Worm (Caenorhabditis elegans) whole organism, late embryonic: ENCODE data around the gene dph-7.

Source experiments
- C08G9.2 ChIP-seq: sonication (generic microtip); optimal IDR thresholded peaks from 2 replicates; lab custom pipeline; 2016; ENCODE audit warnings: mild to moderate bottlenecking, missing genetic modification characterization, moderate library complexity, missing compliant biosample characterization
- C38D4.7 ChIP-seq: fragments of 200-800 bp; sonication (Bioruptor generic); optimal IDR thresholded peaks from 2 replicates; lab custom pipeline; 2018; ENCODE audit warnings: mild to moderate bottlenecking, missing genetic modification characterization, moderate library complexity, missing compliant biosample characterization
- K09A11.1 ChIP-seq: sonication (generic microtip); optimal IDR thresholded peaks from 2 replicates; lab custom pipeline; 2017; ENCODE audit warnings: antibody characterized with exemption, mild to moderate bottlenecking, missing genetic modification characterization, missing compliant biosample characterization; ENCODE audit not compliant: insufficient read depth
- T23F11.4 ChIP-seq: fragments of 200-800 bp; sonication (Bioruptor generic); optimal IDR thresholded peaks from 2 replicates; lab custom pipeline; 2018; ENCODE audit warnings: mild to moderate bottlenecking, missing genetic modification characterization, missing compliant biosample characterization
- ama-1 ChIP-seq: fragments of 150-350 bp; optimal IDR thresholded peaks from 2 replicates; lab custom pipeline; 2014
- ceh-14 ChIP-seq: sonication (generic microtip); optimal IDR thresholded peaks from 2 replicates; lab custom pipeline; 2016; ENCODE audit warnings: missing genotype, missing genetic modification characterization, missing compliant biosample characterization
- ceh-19 ChIP-seq: fragments of 200-800 bp; sonication (Bioruptor generic); optimal IDR thresholded peaks from 2 replicates; lab custom pipeline; 2018; ENCODE audit warnings: mild to moderate bottlenecking, missing genetic modification characterization, missing compliant biosample characterization
- ceh-2 ChIP-seq: sonication (generic microtip); optimal IDR thresholded peaks from 2 replicates; lab custom pipeline; 2016; ENCODE audit warnings: missing genotype, missing genetic modification characterization, missing compliant biosample characterization
- ceh-22 ChIP-seq: sonication (generic microtip); optimal IDR thresholded peaks from 2 replicates; lab custom pipeline; 2017; ENCODE audit warnings: missing biosample characterization, missing genetic modification characterization
- ceh-24 ChIP-seq: sonication (generic microtip); optimal IDR thresholded peaks from 2 replicates; lab custom pipeline; 2016; ENCODE audit warnings: mild to moderate bottlenecking, missing genetic modification characterization, missing compliant biosample characterization
- ceh-31 ChIP-seq: sonication (generic microtip); optimal IDR thresholded peaks from 2 replicates; lab custom pipeline; 2016; ENCODE audit warnings: missing genetic modification characterization, missing compliant biosample characterization
- ceh-34 ChIP-seq: sonication (generic microtip); optimal IDR thresholded peaks from 2 replicates; lab custom pipeline; 2016; ENCODE audit warnings: mild to moderate bottlenecking, missing genetic modification characterization, missing compliant biosample characterization
- dve-1 ChIP-seq: sonication (generic microtip); optimal IDR thresholded peaks from 2 replicates; lab custom pipeline; 2017; ENCODE audit warnings: antibody characterized with exemption, mild to moderate bottlenecking, missing genetic modification characterization, missing compliant biosample characterization
- elt-4 ChIP-seq: sonication (generic microtip); optimal IDR thresholded peaks from 2 replicates; lab custom pipeline; 2016; ENCODE audit warnings: missing genetic modification characterization, missing compliant biosample characterization
- eyg-1 ChIP-seq: sonication (generic microtip); optimal IDR thresholded peaks from 2 replicates; lab custom pipeline; 2016; ENCODE audit warnings: missing genotype, missing genetic modification characterization, missing compliant biosample characterization
- fax-1 ChIP-seq: sonication (generic microtip); optimal IDR thresholded peaks from 2 replicates; lab custom pipeline; 2016; ENCODE audit warnings: missing genotype, missing genetic modification characterization, missing compliant biosample characterization
- hlh-6 ChIP-seq: sonication (generic microtip); optimal IDR thresholded peaks from 2 replicates; lab custom pipeline; 2016; ENCODE audit warnings: missing genotype, missing genetic modification characterization, missing compliant biosample characterization
- hlh-8 ChIP-seq: sonication (generic microtip); optimal IDR thresholded peaks from 2 replicates; lab custom pipeline; 2016; ENCODE audit warnings: missing genotype, missing genetic modification characterization, missing compliant biosample characterization
- lim-6 ChIP-seq: sonication (generic microtip); optimal IDR thresholded peaks from 2 replicates; lab custom pipeline; 2016; ENCODE audit warnings: missing genetic modification characterization, missing compliant biosample characterization
- lin-11 ChIP-seq: fragments of 200-800 bp; sonication (Bioruptor generic); optimal IDR thresholded peaks from 2 replicates; lab custom pipeline; 2018; ENCODE audit warnings: mild to moderate bottlenecking, missing genetic modification characterization, missing compliant biosample characterization
- madf-2 ChIP-seq: sonication (generic microtip); optimal IDR thresholded peaks from 2 replicates; lab custom pipeline; 2017; ENCODE audit warnings: missing genetic modification characterization, missing compliant biosample characterization
- nhr-11 ChIP-seq: fragments of 150-350 bp; optimal IDR thresholded peaks from 2 replicates; lab custom pipeline; 2014; ENCODE audit warnings: missing biosample characterization, missing genetic modification characterization
- nhr-232 ChIP-seq: sonication (generic microtip); optimal IDR thresholded peaks from 2 replicates; lab custom pipeline; 2016; ENCODE audit warnings: missing genetic modification characterization, missing compliant biosample characterization
- npax-4 ChIP-seq: sonication (generic microtip); optimal IDR thresholded peaks from 2 replicates; lab custom pipeline; 2016; ENCODE audit warnings: missing genetic modification characterization, missing compliant biosample characterization
- odd-2 ChIP-seq: sonication (generic microtip); optimal IDR thresholded peaks from 2 replicates; lab custom pipeline; 2017; ENCODE audit warnings: antibody characterized with exemption, mild to moderate bottlenecking, missing genetic modification characterization, missing compliant biosample characterization
- pat-9 ChIP-seq: fragments of 200-800 bp; sonication (Bioruptor generic); optimal IDR thresholded peaks from 2 replicates; lab custom pipeline; 2018; ENCODE audit warnings: mild to moderate bottlenecking, missing genetic modification characterization, moderate library complexity, missing compliant biosample characterization
- pha-2 ChIP-seq: sonication (generic microtip); optimal IDR thresholded peaks from 2 replicates; lab custom pipeline; 2017; ENCODE audit warnings: mild to moderate bottlenecking, missing genetic modification characterization, missing compliant biosample characterization
- pha-4 ChIP-seq: fragments of 150-350 bp; optimal IDR thresholded peaks from 2 replicates; lab custom pipeline; 2018; ENCODE audit warnings: missing biosample characterization, missing genetic modification reagents, missing genetic modification characterization
- pqm-1 ChIP-seq: sonication (generic microtip); optimal IDR thresholded peaks from 2 replicates; lab custom pipeline; 2016; ENCODE audit warnings: missing genetic modification characterization, missing compliant biosample characterization
- rnt-1 ChIP-seq: sonication (generic microtip); optimal IDR thresholded peaks from 2 replicates; lab custom pipeline; 2016; ENCODE audit warnings: missing genetic modification characterization, missing compliant biosample characterization
- sox-2 ChIP-seq: fragments of 200-800 bp; sonication (Bioruptor generic); IDR thresholded peaks from 2 replicates; pipeline ENCODE4 v1.3.6; 2022; ENCODE audit warnings: missing genetic modification reagents, missing genetic modification characterization, missing compliant biosample characterization
- sox-4 ChIP-seq: sonication (generic microtip); optimal IDR thresholded peaks from 2 replicates; lab custom pipeline; 2017; ENCODE audit warnings: mild to moderate bottlenecking, missing genetic modification characterization, inconsistent platforms, missing compliant biosample characterization
- syd-9 ChIP-seq: sonication (generic microtip); optimal IDR thresholded peaks from 2 replicates; lab custom pipeline; 2016; ENCODE audit warnings: mild to moderate bottlenecking, missing genetic modification characterization, moderate library complexity, missing compliant biosample characterization
- tbx-2 ChIP-seq: sonication (generic microtip); optimal IDR thresholded peaks from 2 replicates; lab custom pipeline; 2016; ENCODE audit warnings: missing genetic modification characterization, missing compliant biosample characterization
- tbx-7 ChIP-seq: sonication (generic microtip); optimal IDR thresholded peaks from 2 replicates; lab custom pipeline; 2016; ENCODE audit warnings: missing genotype, missing genetic modification characterization, missing compliant biosample characterization
- unc-42 ChIP-seq: sonication (generic microtip); optimal IDR thresholded peaks from 2 replicates; lab custom pipeline; 2016; ENCODE audit warnings: missing genotype, missing genetic modification characterization, missing compliant biosample characterization
- unc-86 ChIP-seq: sonication (generic microtip); optimal IDR thresholded peaks from 2 replicates; lab custom pipeline; 2016; ENCODE audit warnings: missing genetic modification characterization, missing compliant biosample characterization
- zip-5 ChIP-seq: sonication (generic microtip); optimal IDR thresholded peaks from 2 replicates; lab custom pipeline; 2016; ENCODE audit warnings: missing genetic modification characterization, missing compliant biosample characterization

Gene dph-7

ce11 chrIII:13340504-13341274 is 25.8 kb downstream of the dph-7 start:
- no peak for TF ChIP-seq T23F11.4 (GFP tag; lab: Kevin White, UChicago)
- no peak for TF ChIP-seq tbx-7 (tag; lab: Kevin White, UChicago)
- TF ChIP-seq unc-42 = peak; percentile 95
- TF ChIP-seq ceh-31 = peak; percentile 24
- TF ChIP-seq ceh-14 = peak; percentile 25
- TF ChIP-seq, all 69 proteins: peak for 3

- TF ChIP-seq odd-2 (tag; lab: Kevin White, UChicago) = no peak
- TF ChIP-seq sox-2 (GFP tag; lab: Robert Waterston, UW) = no peak
- no peak for TF ChIP-seq dve-1
- TF ChIP-seq pha-4 = no peak
- no peak for TF ChIP-seq nhr-11 (tag; lab: Kevin White, UChicago)
- no peak for TF ChIP-seq pha-2
- no peak for TF ChIP-seq rnt-1
- no peak for TF ChIP-seq ceh-2 (tag; lab: Kevin White, UChicago)
Measured at ce11 chrIII:13341275-13341626, 26.3 kb downstream of the dph-7 start, which contains the start of gene nud-1. Gene nud-1 (plus strand): TSS chrIII:13341527.

- TF ChIP-seq lin-11 (tag; lab: Kevin White, UChicago) = no peak
- TF ChIP-seq unc-86 (tag; lab: Kevin White, UChicago) = no peak
- no peak for TF ChIP-seq hlh-8
- TF ChIP-seq ceh-24 (tag; lab: Kevin White, UChicago) = no peak
- TF ChIP-seq ceh-14 = no peak
- TF ChIP-seq ceh-31 = no peak
- no peak for TF ChIP-seq ceh-19
- no peak for TF ChIP-seq ceh-34 (tag; lab: Kevin White, UChicago)
- TF ChIP-seq madf-2 (tag; lab: Kevin White, UChicago) = no peak
- TF ChIP-seq ceh-22 = no peak
- no peak for TF ChIP-seq tbx-2 (tag; lab: Kevin White, UChicago)
- no peak for TF ChIP-seq ama-1
- TF ChIP-seq pqm-1 (tag; lab: Kevin White, UChicago) = no peak
- no peak for TF ChIP-seq tbx-7 (tag; lab: Kevin White, UChicago)
- TF ChIP-seq nhr-232 (tag; lab: Kevin White, UChicago) = no peak
Measured at ce11 chrIII:13342079-13342734, 27.3 kb downstream of the dph-7 start, which contains the start of gene dro-1. Gene dro-1 (plus strand): TSS chrIII:13342684.

ce11 chrIII:13343117-13343516 is 28.2 kb downstream of the dph-7 start, which contains the start of gene ife-1:
Gene ife-1 (plus strand): TSS chrIII:13343417.
- TF ChIP-seq tbx-7 (tag; lab: Kevin White, UChicago) = no peak
- TF ChIP-seq zip-5 (tag; lab: Kevin White, UChicago) = no peak
- TF ChIP-seq fax-1 (tag; lab: Kevin White, UChicago) = no peak
- TF ChIP-seq hlh-6 = no peak
- no peak for TF ChIP-seq pat-9
- no peak for TF ChIP-seq K09A11.1

DNA sequence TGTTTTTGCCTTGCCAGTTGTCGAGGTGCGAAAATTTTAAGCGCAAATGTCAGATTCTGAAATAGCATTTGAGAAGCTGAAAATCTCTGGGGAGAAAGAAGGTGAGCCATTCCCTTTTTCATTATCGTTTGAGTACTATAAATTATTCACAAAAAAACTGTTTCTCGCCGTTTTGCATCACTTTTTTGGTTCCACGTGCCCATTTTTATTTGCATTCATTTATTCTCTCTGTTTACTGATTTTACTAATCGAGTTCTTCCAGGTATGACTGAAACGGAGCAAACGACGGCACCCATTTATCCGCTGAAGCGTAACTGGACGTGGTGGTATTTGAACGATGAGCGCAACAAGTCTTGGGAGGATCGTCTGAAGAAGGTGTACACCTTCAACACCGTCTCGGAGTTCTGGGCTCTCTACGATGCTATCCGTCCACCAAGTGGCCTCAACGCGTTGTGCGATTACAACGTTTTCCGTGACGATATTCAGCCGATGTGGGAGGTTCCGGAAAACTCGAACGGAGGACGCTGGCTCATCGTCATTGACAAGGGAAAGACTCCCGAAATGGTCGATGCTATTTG is 28.7 kb downstream of the dph-7 start:
- TF ChIP-seq eyg-1 (tag; lab: Kevin White, UChicago) (no peak), ceh-19 (no peak), ceh-31 (no peak), npax-4 (no peak), dve-1 (no peak), ama-1 (no peak), C38D4.7 (GFP tag; lab: Kevin White, UChicago) (no peak), sox-4 (tag; lab: Kevin White, UChicago) (no peak), syd-9 (tag; lab: Kevin White, UChicago) (no peak), ceh-22 (no peak), elt-4 (no peak), lim-6 (no peak), C08G9.2 (tag; lab: Kevin White, UChicago) (no peak)
